Worm (Caenorhabditis elegans) whole organism, early embryonic: ENCODE measurements around the gene sru-42.

Experiments used
- F13C5.2 ChIP-seq: sonication (generic microtip); optimal IDR thresholded peaks from 2 replicates; lab custom pipeline; 2017; ENCODE audit warnings: mild to moderate bottlenecking, missing genetic modification characterization, inconsistent platforms, missing compliant biosample characterization
- aly-1 ChIP-seq: sonication (generic microtip); optimal IDR thresholded peaks from 2 replicates; lab custom pipeline; 2016; ENCODE audit warnings: missing genetic modification characterization, missing compliant biosample characterization
- ama-1 ChIP-seq: fragments of 150-350 bp; optimal IDR thresholded peaks from 2 replicates; lab custom pipeline; 2014
- ceh-13 ChIP-seq: fragments of 200-800 bp; sonication (Bioruptor generic); optimal IDR thresholded peaks from 2 replicates; lab custom pipeline; 2018; ENCODE audit warnings: mild to moderate bottlenecking, missing genetic modification characterization, missing compliant biosample characterization
- ceh-36 ChIP-seq: sonication (generic microtip); optimal IDR thresholded peaks from 2 replicates; lab custom pipeline; 2016; ENCODE audit warnings: missing genetic modification characterization, inconsistent platforms, missing compliant biosample characterization
- ets-7 ChIP-seq: sonication (generic microtip); optimal IDR thresholded peaks from 2 replicates; lab custom pipeline; 2016; ENCODE audit warnings: missing genotype, missing genetic modification characterization, missing compliant biosample characterization
- hmg-4 ChIP-seq: fragments of 200-800 bp; sonication (Bioruptor generic); optimal IDR thresholded peaks from 2 replicates; lab custom pipeline; 2018; ENCODE audit warnings: mild to moderate bottlenecking, missing genetic modification characterization, missing compliant biosample characterization
- pes-1 ChIP-seq: fragments of 200-800 bp; sonication (Bioruptor generic); IDR thresholded peaks from 2 replicates; pipeline ENCODE4 v1.3.6; 2022; ENCODE audit warnings: missing genetic modification reagents, missing genetic modification characterization, missing compliant biosample characterization
- tbx-37 ChIP-seq: fragments of 200-800 bp; sonication (Bioruptor generic); conservative IDR thresholded peaks from 2 replicates; pipeline ENCODE4 v1.3.6; 2022; ENCODE audit warnings: missing genetic modification reagents, missing genetic modification characterization, missing compliant biosample characterization

DNA sequence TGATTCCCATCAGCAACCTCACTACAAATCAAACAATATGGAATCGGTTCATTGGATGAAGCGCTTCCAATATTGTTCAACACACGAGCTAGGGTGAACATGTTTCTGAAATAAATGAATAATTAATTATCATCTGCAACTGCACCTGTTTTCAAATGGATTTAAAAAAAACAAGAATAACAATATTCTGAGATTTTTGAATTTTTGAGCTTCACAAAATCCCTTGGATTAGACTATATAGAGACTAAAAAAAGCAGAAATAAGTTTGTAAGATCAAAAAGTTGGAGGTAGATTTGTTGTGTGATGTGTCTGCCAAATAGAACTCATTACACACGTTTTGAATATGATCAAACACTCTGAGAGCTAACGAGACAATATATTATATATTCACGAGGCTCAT, 49.5 kb downstream of the sru-42 start, which contains the start of gene nhr-199:
- TF ChIP-seq ama-1 (lab: Kevin White, UChicago) (no peak), ceh-36 (tag; lab: Kevin White, UChicago) (no peak), pes-1 (GFP tag; lab: Robert Waterston, UW) (no peak), tbx-37 (no peak), hmg-4 (no peak), ceh-13 (GFP tag; lab: Kevin White, UChicago) (no peak), F13C5.2 (tag; lab: Kevin White, UChicago) (no peak), aly-1 (tag; lab: Kevin White, UChicago) (no peak), ets-7 (tag; lab: Kevin White, UChicago) (no peak)
